Worm (Caenorhabditis elegans): Measurements from ENCODE around the gene cth-1.

The cth-1 gene

ce11 chrV:16100103-16100730, at the start of gene cth-1:
Gene cth-1, plus strand, starts transcription at chrV:16100680.
- TF ChIP-seq zag-1 (tag; optimal IDR thresholded peaks at IDR 0.05) (no peak), mdl-1 (tag; optimal IDR thresholded peaks at IDR 0.05) (no peak), nhr-21 (tag; optimal IDR thresholded peaks at IDR 0.05) (no peak), ceh-16 (tag; optimal IDR thresholded peaks at IDR 0.05) (no peak), fos-1 (tag; optimal IDR thresholded peaks at IDR 0.05) (peak; percentile 37), aly-2 (tag; optimal IDR thresholded peaks at IDR 0.05) (no peak), sma-9 (GFP tag; optimal IDR thresholded peaks at IDR 0.05) (peak; percentile 84), sma-9 (tag; optimal IDR thresholded peaks at IDR 0.05) (no peak), ztf-1 (GFP tag; conservative IDR thresholded peaks at IDR 0.05) (no peak)

ce11 chrV:16053373-16053772, 47.1 kb upstream of the cth-1 start, which contains the start of gene F14H3.3:
Gene F14H3.3, minus strand, starts transcription at chrV:16053473.
- TF ChIP-seq nhr-25 (tag; optimal IDR thresholded peaks at IDR 0.05) (no peak), mbf-1 (tag; optimal IDR thresholded peaks at IDR 0.05) (no peak), nhr-237 (tag; optimal IDR thresholded peaks at IDR 0.05) (no peak), nhr-11 (tag; optimal IDR thresholded peaks at IDR 0.05) (no peak), skn-1 (tag; optimal IDR thresholded peaks at IDR 0.05) (no peak), sma-9 (GFP tag; optimal IDR thresholded peaks at IDR 0.05) (no peak), sma-9 (tag; optimal IDR thresholded peaks at IDR 0.05) (no peak), sem-4 (tag; optimal IDR thresholded peaks at IDR 0.05) (no peak), lsy-2 (tag; optimal IDR thresholded peaks at IDR 0.05) (no peak), ztf-1 (GFP tag; conservative IDR thresholded peaks at IDR 0.05) (no peak)

- TF ChIP-seq nhr-129 (tag; optimal IDR thresholded peaks at IDR 0.05) (no peak), ztf-4 (tag; optimal IDR thresholded peaks at IDR 0.05) (no peak), ztf-1 (GFP tag; conservative IDR thresholded peaks at IDR 0.05) (no peak), snpc-4 (tag; optimal IDR thresholded peaks at IDR 0.05) (no peak), aly-2 (tag; optimal IDR thresholded peaks at IDR 0.05) (no peak), ama-1 (optimal IDR thresholded peaks at IDR 0.05) (no peak), lin-11 (tag; optimal IDR thresholded peaks at IDR 0.05) (no peak), egl-27 (tag; optimal IDR thresholded peaks at IDR 0.05) (no peak), elt-1 (tag; optimal IDR thresholded peaks at IDR 0.05) (no peak)
Observed at ce11 chrV:16055031-16055430, 45.4 kb upstream of the cth-1 start, which contains the start of gene F14H3.4. Gene F14H3.4, minus strand, starts transcription at chrV:16055072.

ce11 chrV:16057010-16057463, 43.4 kb upstream of the cth-1 start, which contains the start of gene F14H3.5:
Gene F14H3.5, minus strand, starts transcription at chrV:16057060.
- TF ChIP-seq sem-4 (tag; optimal IDR thresholded peaks at IDR 0.05) (no peak), dmd-4 (tag; optimal IDR thresholded peaks at IDR 0.05) (no peak), blmp-1 (tag; optimal IDR thresholded peaks at IDR 0.05; ENCODE audit: insufficient read depth) (no peak), nhr-11 (tag; optimal IDR thresholded peaks at IDR 0.05) (no peak), ztf-4 (tag; optimal IDR thresholded peaks at IDR 0.05) (no peak), elt-1 (tag; optimal IDR thresholded peaks at IDR 0.05) (no peak), alr-1 (tag; optimal IDR thresholded peaks at IDR 0.05) (no peak), zag-1 (tag; optimal IDR thresholded peaks at IDR 0.05) (no peak), ceh-16 (tag; optimal IDR thresholded peaks at IDR 0.05) (no peak), sma-3 (GFP tag; optimal IDR thresholded peaks at IDR 0.05) (no peak), nhr-129 (tag; optimal IDR thresholded peaks at IDR 0.05) (no peak), skn-1 (tag; optimal IDR thresholded peaks at IDR 0.05) (no peak), ceh-82 (tag; optimal IDR thresholded peaks at IDR 0.05) (no peak), peb-1 (tag; optimal IDR thresholded peaks at IDR 0.05) (no peak), lin-11 (tag; optimal IDR thresholded peaks at IDR 0.05) (no peak), elt-3 (tag; optimal IDR thresholded peaks at IDR 0.05) (no peak), mbf-1 (tag; optimal IDR thresholded peaks at IDR 0.05) (no peak), ztf-11 (tag; optimal IDR thresholded peaks at IDR 0.05) (no peak)

ce11 chrV:16058872-16059271, 41.6 kb upstream of the cth-1 start, which contains the start of gene F14H3.6:
Gene F14H3.6, minus strand, starts transcription at chrV:16058893.
- TF ChIP-seq ceh-16 (tag; optimal IDR thresholded peaks at IDR 0.05) (no peak), unc-55 (GFP tag; optimal IDR thresholded peaks at IDR 0.05) (no peak), aly-2 (tag; optimal IDR thresholded peaks at IDR 0.05) (no peak), lsy-2 (tag; optimal IDR thresholded peaks at IDR 0.05) (no peak), mbf-1 (tag; optimal IDR thresholded peaks at IDR 0.05) (no peak), ama-1 (optimal IDR thresholded peaks at IDR 0.05) (no peak), zag-1 (tag; optimal IDR thresholded peaks at IDR 0.05) (no peak), ZK546.5 (tag; optimal IDR thresholded peaks at IDR 0.05) (no peak), mab-5 (tag; optimal IDR thresholded peaks at IDR 0.05) (no peak), nhr-11 (tag; optimal IDR thresholded peaks at IDR 0.05) (no peak), nhr-23 (tag; optimal IDR thresholded peaks at IDR 0.05) (no peak), ztf-4 (tag; optimal IDR thresholded peaks at IDR 0.05) (no peak), unc-39 (tag; optimal IDR thresholded peaks at IDR 0.05) (no peak), ceh-82 (tag; optimal IDR thresholded peaks at IDR 0.05) (no peak), C34F6.9 (tag; optimal IDR thresholded peaks at IDR 0.05) (no peak), sma-3 (GFP tag; optimal IDR thresholded peaks at IDR 0.05) (no peak)
